Fruit fly (Drosophila melanogaster): Measurements from ENCODE around the gene zormin.

The zormin gene

dm6 chr3L:2162623-2163022, 11.1 kb upstream of the zormin start:
- no peak for TF ChIP-seq Sin3A (optimal IDR thresholded peaks at IDR 0.05)
- no peak for TF ChIP-seq psq (optimal IDR thresholded peaks at IDR 0.05)
- TF ChIP-seq insv (optimal IDR thresholded peaks at IDR 0.05), result no peak
- no peak for TF ChIP-seq Myc (optimal IDR thresholded peaks at IDR 0.05)
- TF ChIP-seq h (optimal IDR thresholded peaks at IDR 0.05), result no peak
- no peak for TF ChIP-seq ttk (optimal IDR thresholded peaks at IDR 0.05)

- TF ChIP-seq Myc (optimal IDR thresholded peaks at IDR 0.05) (no peak), psq (optimal IDR thresholded peaks at IDR 0.05) (no peak), insv (optimal IDR thresholded peaks at IDR 0.05) (no peak), h (optimal IDR thresholded peaks at IDR 0.05) (no peak), ttk (optimal IDR thresholded peaks at IDR 0.05) (no peak), Sin3A (optimal IDR thresholded peaks at IDR 0.05) (no peak)
Observed at dm6 chr3L:2162019-2162418, 10.5 kb upstream of the zormin start.

dm6 chr3L:2159817-2160216, 8.3 kb upstream of the zormin start:
- TF ChIP-seq ttk (optimal IDR thresholded peaks at IDR 0.05) (no peak), Sin3A (optimal IDR thresholded peaks at IDR 0.05) (no peak), insv (optimal IDR thresholded peaks at IDR 0.05) (no peak), psq (optimal IDR thresholded peaks at IDR 0.05) (no peak), Myc (optimal IDR thresholded peaks at IDR 0.05) (no peak), h (optimal IDR thresholded peaks at IDR 0.05) (no peak)

dm6 chr3L:2158689-2159310, 7.3 kb upstream of the zormin start:
- TF ChIP-seq ttk (optimal IDR thresholded peaks at IDR 0.05) (no peak), Myc (optimal IDR thresholded peaks at IDR 0.05) (no peak), h (optimal IDR thresholded peaks at IDR 0.05) (no peak), Sin3A (optimal IDR thresholded peaks at IDR 0.05) (no peak), psq (optimal IDR thresholded peaks at IDR 0.05) (no peak), insv (optimal IDR thresholded peaks at IDR 0.05) (no peak)

dm6 chr3L:2157427-2157931, 6.0 kb upstream of the zormin start:
- TF ChIP-seq ttk (optimal IDR thresholded peaks at IDR 0.05) (no peak), Myc (optimal IDR thresholded peaks at IDR 0.05) (no peak), insv (optimal IDR thresholded peaks at IDR 0.05) (no peak), h (optimal IDR thresholded peaks at IDR 0.05) (no peak), psq (optimal IDR thresholded peaks at IDR 0.05) (no peak), Sin3A (optimal IDR thresholded peaks at IDR 0.05) (no peak)

- TF ChIP-seq psq (optimal IDR thresholded peaks at IDR 0.05), result no peak
- no peak for TF ChIP-seq h (optimal IDR thresholded peaks at IDR 0.05)
- no peak for TF ChIP-seq insv (optimal IDR thresholded peaks at IDR 0.05)
- no peak for TF ChIP-seq ttk (optimal IDR thresholded peaks at IDR 0.05)
- no peak for TF ChIP-seq Myc (optimal IDR thresholded peaks at IDR 0.05)
- no peak for TF ChIP-seq Sin3A (optimal IDR thresholded peaks at IDR 0.05)
Observed at dm6 chr3L:2152730-2153129, 1.2 kb upstream of the zormin start.

dm6 chr3L:2149664-2150063, 1.8 kb downstream of the zormin start:
- TF ChIP-seq Sin3A (optimal IDR thresholded peaks at IDR 0.05) (no peak), ttk (optimal IDR thresholded peaks at IDR 0.05) (no peak), Myc (optimal IDR thresholded peaks at IDR 0.05) (no peak), insv (optimal IDR thresholded peaks at IDR 0.05) (no peak), h (optimal IDR thresholded peaks at IDR 0.05) (no peak), psq (optimal IDR thresholded peaks at IDR 0.05) (no peak)

dm6 chr3L:2147767-2148166, 3.7 kb downstream of the zormin start:
- TF ChIP-seq ttk (optimal IDR thresholded peaks at IDR 0.05), result no peak
- TF ChIP-seq psq (optimal IDR thresholded peaks at IDR 0.05), result no peak
- no peak for TF ChIP-seq insv (optimal IDR thresholded peaks at IDR 0.05)
- no peak for TF ChIP-seq Myc (optimal IDR thresholded peaks at IDR 0.05)
- TF ChIP-seq h (optimal IDR thresholded peaks at IDR 0.05), result no peak
- TF ChIP-seq Sin3A (optimal IDR thresholded peaks at IDR 0.05), result no peak

- no peak for TF ChIP-seq psq (optimal IDR thresholded peaks at IDR 0.05)
- no peak for TF ChIP-seq h (optimal IDR thresholded peaks at IDR 0.05)
- TF ChIP-seq ttk (optimal IDR thresholded peaks at IDR 0.05), result no peak
- TF ChIP-seq Myc (optimal IDR thresholded peaks at IDR 0.05), result no peak
- no peak for TF ChIP-seq insv (optimal IDR thresholded peaks at IDR 0.05)
- no peak for TF ChIP-seq Sin3A (optimal IDR thresholded peaks at IDR 0.05)
Observed at dm6 chr3L:2145019-2145418, 6.5 kb downstream of the zormin start.

- TF ChIP-seq psq (optimal IDR thresholded peaks at IDR 0.05), result no peak
- TF ChIP-seq Myc (optimal IDR thresholded peaks at IDR 0.05), result no peak
- no peak for TF ChIP-seq insv (optimal IDR thresholded peaks at IDR 0.05)
- no peak for TF ChIP-seq ttk (optimal IDR thresholded peaks at IDR 0.05)
- no peak for TF ChIP-seq Sin3A (optimal IDR thresholded peaks at IDR 0.05)
- no peak for TF ChIP-seq h (optimal IDR thresholded peaks at IDR 0.05)
Observed at dm6 chr3L:2144355-2144754, 7.1 kb downstream of the zormin start.

dm6 chr3L:2142435-2142834, 9.1 kb downstream of the zormin start:
- TF ChIP-seq ttk (optimal IDR thresholded peaks at IDR 0.05), result no peak
- no peak for TF ChIP-seq psq (optimal IDR thresholded peaks at IDR 0.05)
- no peak for TF ChIP-seq insv (optimal IDR thresholded peaks at IDR 0.05)
- TF ChIP-seq Myc (optimal IDR thresholded peaks at IDR 0.05), result no peak
- no peak for TF ChIP-seq h (optimal IDR thresholded peaks at IDR 0.05)
- TF ChIP-seq Sin3A (optimal IDR thresholded peaks at IDR 0.05), result no peak

- TF ChIP-seq Sin3A (optimal IDR thresholded peaks at IDR 0.05) (no peak), psq (optimal IDR thresholded peaks at IDR 0.05) (no peak), ttk (optimal IDR thresholded peaks at IDR 0.05) (no peak), insv (optimal IDR thresholded peaks at IDR 0.05) (no peak), Myc (optimal IDR thresholded peaks at IDR 0.05) (no peak), h (optimal IDR thresholded peaks at IDR 0.05) (no peak)
Observed at dm6 chr3L:2136419-2136818, 15.1 kb downstream of the zormin start.

- TF ChIP-seq ttk (optimal IDR thresholded peaks at IDR 0.05), result no peak
- TF ChIP-seq Sin3A (optimal IDR thresholded peaks at IDR 0.05), result no peak
Observed at dm6 chr3L:2122333-2122732, 29.2 kb downstream of the zormin start.
